Fruit fly (Drosophila melanogaster) whole organism, wandering third instar larva: ENCODE results near the gene CG5355.

Experiments used
- CG32264 ChIP-seq: fragments of 200-800 bp; sonication (Bioruptor generic); optimal IDR thresholded peaks from 2 replicates; lab custom pipeline; 2016; ENCODE audit warnings: missing biosample characterization, missing genetic modification characterization
- CG9705 ChIP-seq: fragments of 200-800 bp; sonication (Bioruptor generic); optimal IDR thresholded peaks from 2 replicates; lab custom pipeline; 2018; ENCODE audit warnings: missing biosample characterization, mild to moderate bottlenecking, missing genetic modification characterization
- CrebA ChIP-seq: fragments of 200-800 bp; sonication (Bioruptor generic); optimal IDR thresholded peaks from 2 replicates; lab custom pipeline; 2016; ENCODE audit warnings: missing biosample characterization, mild to moderate bottlenecking, missing genetic modification characterization, borderline replicate concordance
- Dfd ChIP-seq: fragments of >200 bp; optimal IDR thresholded peaks from 2 replicates; lab custom pipeline; 2017; ENCODE audit warnings: missing biosample characterization, missing genetic modification characterization
- Dif ChIP-seq: fragments of 200-275, 200-300 bp; sonication (Bioruptor generic); optimal IDR thresholded peaks from 2 replicates; lab custom pipeline; 2018; ENCODE audit warnings: missing biosample characterization, missing genetic modification characterization; ENCODE audit not compliant: partially characterized antibody
- HLH106 ChIP-seq: fragments of 200-800 bp; optimal IDR thresholded peaks from 3 replicates; lab custom pipeline; 2019; ENCODE audit warnings: missing biosample characterization, mild to moderate bottlenecking, missing genetic modification characterization, moderate library complexity
- Hnf4 ChIP-seq: fragments of 200-800 bp; sonication (Bioruptor generic); optimal IDR thresholded peaks from 2 replicates; lab custom pipeline; 2016; ENCODE audit warnings: missing biosample characterization, mild to moderate bottlenecking, missing genetic modification characterization
- Hr78 ChIP-seq: fragments of >200 bp; optimal IDR thresholded peaks from 2 replicates; lab custom pipeline; 2017; ENCODE audit warnings: missing biosample characterization, missing genetic modification characterization
- Hr83 ChIP-seq: fragments of 200-300 bp; sonication (Bioruptor generic); optimal IDR thresholded peaks from 2 replicates; lab custom pipeline; 2016; ENCODE audit warnings: missing biosample characterization, mild to moderate bottlenecking, missing genetic modification characterization, moderate library complexity; ENCODE audit not compliant: poor library complexity, severe bottlenecking
- Jra ChIP-seq: sonication (Bioruptor generic); optimal IDR thresholded peaks from 2 replicates; lab custom pipeline; 2016; ENCODE audit warnings: missing biosample characterization, missing genetic modification characterization
- Mio ChIP-seq: sonication (Bioruptor generic); optimal IDR thresholded peaks from 2 replicates; lab custom pipeline; 2016; ENCODE audit warnings: missing biosample characterization, missing genetic modification characterization
- Myc ChIP-seq: fragments of >200 bp; optimal IDR thresholded peaks from 2 replicates; lab custom pipeline; 2017
- N ChIP-seq: fragments of >200 bp; optimal IDR thresholded peaks from 2 replicates; lab custom pipeline; 2018; ENCODE audit warnings: missing biosample characterization, missing external identifiers, missing genetic modification characterization
- OdsH ChIP-seq: fragments of 200-800 bp; sonication (Bioruptor generic); optimal IDR thresholded peaks from 2 replicates; lab custom pipeline; 2016; ENCODE audit warnings: missing biosample characterization, mild to moderate bottlenecking, missing genetic modification characterization
- Rel ChIP-seq, 2 experiments: fragments of 200-800 bp; sonication (Bioruptor generic) in 1 of 2; optimal IDR thresholded peaks; 2 replicates in 1 of 2; 3 replicates in 1 of 2; lab custom pipeline; 2016 to 2019; ENCODE audit warnings: mild to moderate bottlenecking in 2 of 2, missing biosample characterization in 2 of 2, missing genetic modification characterization in 2 of 2, moderate library complexity in 1 of 2
- Sp1 ChIP-seq: fragments of 200-800 bp; sonication (Bioruptor generic); optimal IDR thresholded peaks from 3 replicates; lab custom pipeline; 2019; ENCODE audit warnings: missing biosample characterization, mild to moderate bottlenecking, missing genetic modification characterization, moderate library complexity
- brk ChIP-seq: fragments of 200-800 bp; sonication (Bioruptor generic); optimal IDR thresholded peaks from 2 replicates; lab custom pipeline; 2016; ENCODE audit warnings: missing biosample characterization, mild to moderate bottlenecking, missing genetic modification characterization
- dl ChIP-seq, 2 experiments: fragments of 175-275, 200-275 bp in 1 of 2; fragments of 200-275 bp in 1 of 2; sonication (Bioruptor generic); optimal IDR thresholded peaks; lab custom pipeline; 2018; ENCODE audit warnings: mild to moderate bottlenecking in 2 of 2, missing biosample characterization in 2 of 2, missing genetic modification characterization in 2 of 2, moderate library complexity in 2 of 2; ENCODE audit not compliant: partially characterized antibody in 2 of 2, insufficient read depth in 1 of 2
- dsf ChIP-seq: sonication (Bioruptor generic); optimal IDR thresholded peaks from 2 replicates; lab custom pipeline; 2016; ENCODE audit warnings: missing biosample characterization, missing genetic modification characterization, borderline replicate concordance
- ey ChIP-seq: fragments of 200-800 bp; sonication (Bioruptor generic); optimal IDR thresholded peaks from 2 replicates; lab custom pipeline; 2016; ENCODE audit warnings: missing biosample characterization, missing genetic modification characterization
- foxo ChIP-seq, 2 experiments: fragments of 200-800 bp; sonication (Bioruptor generic); optimal IDR thresholded peaks; 2 replicates in 1 of 2; 3 replicates in 1 of 2; lab custom pipeline; 2016 to 2017; ENCODE audit warnings: missing biosample characterization in 2 of 2, missing genetic modification characterization in 2 of 2
- fru ChIP-seq: fragments of 200-800 bp; sonication (Bioruptor generic); optimal IDR thresholded peaks from 3 replicates; lab custom pipeline; 2016; ENCODE audit warnings: missing biosample characterization, mild to moderate bottlenecking, missing genetic modification characterization
- h ChIP-seq: fragments of 200-800 bp; sonication (Bioruptor generic); optimal IDR thresholded peaks from 3 replicates; lab custom pipeline; 2016; ENCODE audit warnings: missing biosample characterization, mild to moderate bottlenecking, missing genetic modification characterization
- jim ChIP-seq: fragments of 175-275, 200-325 bp; sonication (Bioruptor generic); optimal IDR thresholded peaks from 2 replicates; lab custom pipeline; 2016; ENCODE audit warnings: missing biosample characterization, mild to moderate bottlenecking, missing genetic modification characterization
- lola ChIP-seq: fragments of >200 bp; optimal IDR thresholded peaks from 2 replicates; lab custom pipeline; 2017; ENCODE audit warnings: missing biosample characterization, missing genetic modification characterization
- pan ChIP-seq: fragments of >200 bp; optimal IDR thresholded peaks from 2 replicates; lab custom pipeline; 2017
- psq ChIP-seq: fragments of 200-800 bp; sonication (Bioruptor generic); optimal IDR thresholded peaks from 3 replicates; lab custom pipeline; 2017; ENCODE audit warnings: missing biosample characterization, mild to moderate bottlenecking, missing genetic modification characterization, moderate library complexity
- rgr ChIP-seq: fragments of 200-800 bp; sonication (Bioruptor generic); optimal IDR thresholded peaks from 3 replicates; lab custom pipeline; 2016; ENCODE audit warnings: missing biosample characterization, mild to moderate bottlenecking, missing genetic modification characterization
- sage ChIP-seq: fragments of 200-800 bp; sonication (Bioruptor generic); optimal IDR thresholded peaks from 2 replicates; lab custom pipeline; 2016; ENCODE audit warnings: missing biosample characterization, mild to moderate bottlenecking, missing genetic modification characterization
- sv ChIP-seq: fragments of 200-800 bp; sonication (Bioruptor generic); optimal IDR thresholded peaks from 3 replicates; lab custom pipeline; 2016; ENCODE audit warnings: missing biosample characterization, missing genetic modification characterization
- tai ChIP-seq: sonication (Bioruptor generic); optimal IDR thresholded peaks from 2 replicates; lab custom pipeline; 2016; ENCODE audit warnings: missing biosample characterization, missing genetic modification characterization
- usp ChIP-seq: fragments of >200 bp; optimal IDR thresholded peaks from 2 replicates; lab custom pipeline; 2017; ENCODE audit warnings: missing biosample characterization, missing genetic modification characterization
- woc ChIP-seq: sonication (Bioruptor generic); optimal IDR thresholded peaks from 2 replicates; lab custom pipeline; 2016; ENCODE audit warnings: missing biosample characterization, mild to moderate bottlenecking, missing genetic modification characterization

The CG5355 gene

DNA sequence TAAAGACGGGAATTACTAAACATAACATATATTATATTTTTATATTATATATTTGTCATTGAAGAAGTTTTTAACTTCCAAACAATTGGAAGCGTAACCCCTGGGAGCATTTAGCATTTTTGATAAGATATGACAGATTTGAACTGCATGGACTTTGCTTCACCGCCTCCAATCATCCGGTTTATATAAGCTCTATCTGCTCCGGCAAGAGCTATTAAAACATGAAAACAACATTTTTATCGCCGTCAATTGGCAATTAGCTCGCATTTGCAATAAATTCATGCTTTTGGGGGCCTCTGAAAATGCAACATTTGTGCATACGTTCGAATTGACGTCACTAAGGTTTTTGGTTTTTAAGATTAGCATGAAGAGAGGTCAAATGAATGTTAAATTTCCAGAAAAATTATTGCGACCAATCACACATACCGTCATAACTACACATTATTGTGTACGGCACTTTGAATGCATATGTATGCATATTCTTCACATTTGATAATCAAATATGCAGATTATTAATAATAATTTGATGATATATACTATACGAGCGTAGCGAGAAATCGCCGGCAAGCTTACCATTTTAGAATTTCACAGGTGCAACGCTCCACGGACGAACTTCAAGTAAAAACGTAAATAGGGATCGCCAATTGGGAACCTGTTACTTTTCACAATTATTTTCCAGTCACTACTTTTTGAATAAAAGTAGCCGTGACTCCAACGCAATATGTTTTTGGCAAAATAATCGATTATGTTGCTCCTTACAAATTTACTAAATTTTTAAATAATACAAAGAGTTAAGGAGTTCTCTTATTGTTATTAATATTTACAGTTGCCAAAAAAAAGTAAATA is 17.4 kb downstream of the CG5355 start, which contains the start of gene Mdh1:
Mdh1 (minus strand) TSS at position 691 of the 846 bp plus-strand sequence.
- TF ChIP-seq Dfd (GFP tag; lab: Kevin White, UChicago) (no peak), jim (GFP tag; lab: Kevin White, UChicago) (no peak), foxo (GFP tag; optimal IDR thresholded peaks at IDR 0.05; lab: Kevin White, UChicago) (no peak), dl (GFP tag; optimal IDR thresholded peaks at IDR 0.05; lab: Kevin White, UChicago; ENCODE audit: insufficient read depth in 1 of 2, partially characterized antibody in 2 of 2) (peak in 1 of 2 experiments; percentile 11), Dif (GFP tag; lab: Kevin White, UChicago) (no peak), Hnf4 (GFP tag; lab: Kevin White, UChicago) (peak; percentile 10), fru (GFP tag; lab: Kevin White, UChicago) (no peak), Mio (GFP tag; lab: Kevin White, UChicago) (no peak), woc (GFP tag; lab: Kevin White, UChicago) (peak; percentile 6), Hr83 (GFP tag; lab: Kevin White, UChicago) (no peak), dsf (GFP tag; lab: Kevin White, UChicago) (no peak), Rel (GFP tag; optimal IDR thresholded peaks at IDR 0.05; lab: Kevin White, UChicago) (no peak), Rel (tag; optimal IDR thresholded peaks at IDR 0.05; lab: Kevin White, UChicago) (no peak), brk (peak; percentile 52), pan (lab: Kevin White, UChicago) (no peak), ey (GFP tag; lab: Kevin White, UChicago) (no peak), tai (GFP tag; lab: Kevin White, UChicago) (no peak), CG9705 (no peak), Jra (GFP tag; lab: Kevin White, UChicago) (no peak), rgr (GFP tag; lab: Kevin White, UChicago) (peak; percentile 13), OdsH (peak; percentile 14), Myc (lab: Kevin White, UChicago) (no peak), CrebA (GFP tag; lab: Kevin White, UChicago) (no peak), sage (peak; percentile 37), usp (no peak)
- TF ChIP-seq, all 38 proteins: peak for 7

DNA sequence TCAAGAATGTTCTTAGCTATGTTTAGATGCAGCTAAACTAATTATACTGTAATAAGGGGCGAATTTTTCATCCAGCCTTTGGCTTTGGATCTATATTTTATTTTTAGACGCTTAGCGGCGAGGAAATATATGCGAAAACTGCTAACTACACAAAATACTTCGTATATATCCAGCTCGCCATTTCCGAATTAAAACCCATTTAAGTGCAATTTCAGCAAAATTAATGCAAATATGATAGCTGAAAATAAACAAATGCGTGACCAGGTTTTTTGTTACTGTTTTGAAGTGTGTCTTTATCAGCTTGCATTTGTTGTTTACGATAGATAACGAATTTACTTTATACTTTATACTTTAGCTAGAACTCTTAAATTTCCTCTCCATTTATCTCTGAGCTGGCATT is 18.2 kb downstream of the CG5355 start:
- TF ChIP-seq tai (GFP tag; lab: Kevin White, UChicago) (peak; percentile 31), Hr78 (GFP tag; lab: Kevin White, UChicago) (no peak)

DNA sequence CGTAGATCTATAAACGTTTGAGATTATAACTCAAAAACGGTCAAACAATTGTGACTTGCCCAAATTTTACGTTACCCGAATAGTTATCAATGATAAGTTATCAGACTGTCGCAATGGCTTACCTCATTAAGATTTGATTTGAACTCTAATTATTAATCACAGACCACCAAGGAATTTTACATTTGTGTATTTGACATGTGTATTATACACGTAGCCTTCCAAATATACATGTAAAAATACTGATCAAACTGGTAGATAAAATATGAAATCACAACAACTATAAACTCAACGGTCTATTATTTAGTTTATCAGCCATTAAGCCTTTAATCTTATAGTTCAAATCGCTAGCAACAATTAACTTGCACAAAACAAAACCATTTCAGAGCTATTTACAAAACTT is 19.8 kb downstream of the CG5355 start:
- TF ChIP-seq fru (GFP tag; lab: Kevin White, UChicago) (no peak), sv (no peak), Dfd (GFP tag; lab: Kevin White, UChicago) (no peak), CG9705 (no peak), CG32264 (GFP tag; lab: Kevin White, UChicago) (no peak), usp (no peak)

DNA sequence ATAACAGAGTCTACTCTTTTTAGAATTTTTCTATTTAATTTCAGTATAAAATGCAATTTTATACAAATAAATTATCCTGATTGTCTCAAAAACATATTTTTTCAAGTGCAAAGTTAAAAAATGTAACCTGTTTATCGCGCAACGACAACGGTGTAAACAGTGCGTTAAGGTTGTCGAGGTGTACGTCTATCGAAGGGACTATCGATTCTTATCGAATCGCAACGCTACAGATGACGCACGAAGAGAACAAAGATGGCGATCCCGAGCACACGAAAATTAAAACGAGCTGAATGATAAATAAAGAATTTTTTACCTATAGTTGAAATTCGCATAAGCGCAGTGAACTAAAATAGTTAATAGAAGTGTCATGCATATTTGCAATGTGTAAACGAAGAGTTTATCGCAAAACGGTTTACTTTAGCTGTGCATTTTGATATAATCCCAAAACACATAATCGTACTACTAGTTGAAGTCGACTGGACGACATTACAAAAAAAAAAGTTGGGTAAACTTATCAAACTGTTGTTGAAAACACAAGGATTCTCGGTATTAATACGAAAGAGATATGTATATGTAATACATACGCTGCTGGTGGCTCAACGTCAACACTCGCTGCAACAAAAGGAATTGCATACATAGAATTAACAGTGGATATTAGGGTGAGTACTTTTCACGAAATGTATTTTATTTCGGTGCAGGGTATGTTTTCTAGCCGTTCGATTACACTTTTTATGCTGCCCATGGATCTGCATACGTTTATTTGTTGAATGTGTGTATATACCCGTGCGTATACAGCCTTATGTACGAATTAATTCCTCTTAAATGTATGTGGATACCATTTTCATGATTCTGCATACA is 25.2 kb downstream of the CG5355 start, which contains the start of gene da:
da (plus strand) TSS at position 237 of the 858 bp plus-strand sequence.
- TF ChIP-seq h (GFP tag; lab: Kevin White, UChicago) (peak; percentile 56), rgr (GFP tag; lab: Kevin White, UChicago) (peak; percentile 55), Sp1 (GFP tag; lab: Kevin White, UChicago) (peak; percentile 47), Dfd (GFP tag; lab: Kevin White, UChicago) (no peak), ey (GFP tag; lab: Kevin White, UChicago) (peak; percentile 33), HLH106 (peak; percentile 61), fru (GFP tag; lab: Kevin White, UChicago) (peak; percentile 39), CG9705 (peak; percentile 12), CrebA (GFP tag; lab: Kevin White, UChicago) (no peak), N (peak; percentile 94), foxo (GFP tag; optimal IDR thresholded peaks at IDR 0.05; lab: Kevin White, UChicago) (peak in 1 of 2 experiments; percentile 24), Rel (GFP tag; optimal IDR thresholded peaks at IDR 0.05; lab: Kevin White, UChicago) (no peak), Rel (tag; optimal IDR thresholded peaks at IDR 0.05; lab: Kevin White, UChicago) (peak; percentile 39), Hnf4 (GFP tag; lab: Kevin White, UChicago) (peak; percentile 52), Jra (GFP tag; lab: Kevin White, UChicago) (peak; percentile 56), psq (GFP tag; lab: Kevin White, UChicago) (peak; percentile 8), lola (GFP tag; lab: Kevin White, UChicago) (peak; percentile 69), sage (peak; percentile 31), sv (peak; percentile 15), woc (GFP tag; lab: Kevin White, UChicago) (peak; percentile 64), dl (GFP tag; optimal IDR thresholded peaks at IDR 0.05; lab: Kevin White, UChicago; ENCODE audit: insufficient read depth in 1 of 2, partially characterized antibody in 2 of 2) (no peak), brk (no peak), Hr83 (GFP tag; lab: Kevin White, UChicago) (no peak)
